Worm (Caenorhabditis elegans): ENCODE measurements around the gene srj-27.
A peak's percentile ranks its signal among the peaks of the same experiment; 100 is the strongest.
"Not testable (repeated sequence)": the region's sequence is repeated elsewhere in the genome, so short reads cannot be mapped to it uniquely, and the experiment has no call there.

srj-27 gene

ce11 chrV:15133812-15134211, 6.5 kb upstream of the srj-27 start:
- TF ChIP-seq ceh-28 (tag; optimal IDR thresholded peaks at IDR 0.05) (no peak), pqm-1 (tag; optimal IDR thresholded peaks at IDR 0.05) (peak; percentile 47), nhr-76 (tag; optimal IDR thresholded peaks at IDR 0.05) (no peak), sea-2 (GFP tag; optimal IDR thresholded peaks at IDR 0.05) (no peak), ceh-82 (tag; optimal IDR thresholded peaks at IDR 0.05) (no peak), jun-1 (tag; optimal IDR thresholded peaks at IDR 0.05) (no peak), elt-2 (tag; optimal IDR thresholded peaks at IDR 0.05) (peak; percentile 62), nfya-1 (tag; optimal IDR thresholded peaks at IDR 0.05; ENCODE audit: insufficient read depth) (no peak), hmg-11 (tag; optimal IDR thresholded peaks at IDR 0.05) (no peak), eor-1 (tag; optimal IDR thresholded peaks at IDR 0.05) (no peak), nhr-23 (tag; optimal IDR thresholded peaks at IDR 0.05) (no peak), elt-1 (tag; optimal IDR thresholded peaks at IDR 0.05) (no peak), elt-3 (tag; optimal IDR thresholded peaks at IDR 0.05) (no peak)

DNA sequence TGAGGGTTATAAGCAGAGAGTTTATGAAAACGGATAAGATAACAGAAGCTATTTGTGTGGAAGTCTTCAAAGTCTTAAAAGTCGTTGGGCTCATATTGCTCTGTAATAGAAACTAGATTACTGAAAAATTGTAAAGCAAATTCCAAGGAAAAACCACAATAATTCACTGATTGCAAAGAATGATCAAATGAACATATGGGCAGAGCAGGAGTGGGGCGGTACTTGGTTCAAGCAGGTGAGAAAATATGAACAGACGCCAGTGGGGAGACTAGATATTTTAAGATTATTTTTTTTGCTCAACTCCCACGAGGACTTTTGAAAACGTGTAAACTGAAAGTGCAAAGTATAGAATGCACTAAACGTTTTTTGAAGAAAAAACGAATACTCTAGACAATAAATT, 5.1 kb upstream of the srj-27 start, which contains the start of gene str-171:
TSS of gene str-171 (minus strand) at position 101 of the 400 bp plus-strand sequence.
- TF ChIP-seq egl-27 (tag; optimal IDR thresholded peaks at IDR 0.05) (no peak), nhr-23 (tag; optimal IDR thresholded peaks at IDR 0.05) (no peak), aly-2 (tag; optimal IDR thresholded peaks at IDR 0.05) (no peak), ceh-82 (tag; optimal IDR thresholded peaks at IDR 0.05) (no peak), R02D3.7 (tag; optimal IDR thresholded peaks at IDR 0.05) (no peak), tbx-2 (tag; optimal IDR thresholded peaks at IDR 0.05) (no peak), nhr-25 (tag; optimal IDR thresholded peaks at IDR 0.05) (no peak), ceh-9 (tag; optimal IDR thresholded peaks at IDR 0.05) (no peak), nhr-43 (tag; optimal IDR thresholded peaks at IDR 0.05; ENCODE audit: poor library complexity, severe bottlenecking) (no peak), fos-1 (tag; optimal IDR thresholded peaks at IDR 0.05) (no peak), hmg-11 (tag; optimal IDR thresholded peaks at IDR 0.05) (no peak), snpc-4 (tag; optimal IDR thresholded peaks at IDR 0.05) (no peak), jun-1 (tag; optimal IDR thresholded peaks at IDR 0.05) (no peak)

DNA sequence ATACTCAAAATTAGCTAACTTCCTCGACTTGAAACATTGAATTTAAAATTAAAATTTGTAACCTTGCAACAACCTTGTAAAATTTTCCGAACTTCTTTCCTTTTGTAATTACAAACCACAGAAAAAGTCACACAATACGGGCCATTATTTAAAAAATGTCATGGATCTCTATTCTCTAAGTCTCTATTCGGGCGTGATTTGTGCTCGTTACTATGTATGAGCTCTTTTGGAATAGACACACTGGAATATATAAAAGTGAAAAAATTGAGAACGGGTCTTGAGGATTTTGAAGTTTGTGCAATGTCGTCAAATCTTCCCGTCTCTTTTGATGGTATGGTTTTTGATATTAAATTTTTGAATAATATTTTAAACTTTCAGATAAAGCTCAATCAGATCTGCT, 642 bp upstream of the srj-27 start, which contains the start of gene srr-7:
TSS of gene srr-7 (plus strand) at position 301 of the 400 bp plus-strand sequence.
- TF ChIP-seq lsy-12 (tag; optimal IDR thresholded peaks at IDR 0.05) (no peak), eor-1 (tag; optimal IDR thresholded peaks at IDR 0.05) (no peak), ceh-16 (tag; optimal IDR thresholded peaks at IDR 0.05) (no peak), egl-27 (tag; optimal IDR thresholded peaks at IDR 0.05) (no peak), unc-62 (GFP tag; optimal IDR thresholded peaks at IDR 0.05) (no peak), nhr-43 (tag; optimal IDR thresholded peaks at IDR 0.05; ENCODE audit: poor library complexity, severe bottlenecking) (no peak)

DNA sequence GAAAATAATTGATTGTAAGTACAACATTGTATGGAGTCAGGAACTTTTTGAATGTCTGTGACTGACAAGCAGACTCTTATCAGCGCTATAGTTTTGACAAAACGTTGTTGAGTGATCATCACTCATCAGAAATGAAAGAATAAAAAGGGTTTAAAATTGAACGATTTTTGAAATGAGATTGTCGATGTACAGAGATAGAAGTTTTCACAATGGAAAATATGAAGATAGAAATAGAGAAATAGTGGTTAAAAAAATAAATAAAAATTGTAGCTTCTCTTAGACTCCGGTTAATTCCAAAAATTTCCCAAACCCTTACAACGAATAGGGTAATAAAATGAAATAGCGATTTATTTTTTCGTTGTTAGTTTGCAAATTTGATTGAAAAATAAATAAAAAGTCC, 2.2 kb downstream of the srj-27 start, which contains the start of gene ugt-30:
TSS of gene ugt-30 (minus strand) at position 101 of the 400 bp plus-strand sequence.
- TF ChIP-seq elt-3, mdl-1, nhr-237 (tag; optimal IDR thresholded peaks at IDR 0.05): not testable (repeated sequence)

- TF ChIP-seq ceh-82 (tag; optimal IDR thresholded peaks at IDR 0.05): no peak
- TF ChIP-seq mml-1 (tag; optimal IDR thresholded peaks at IDR 0.05): no peak
- TF ChIP-seq ZK546.5 (tag; optimal IDR thresholded peaks at IDR 0.05): no peak
- TF ChIP-seq mdl-1 (tag; optimal IDR thresholded peaks at IDR 0.05): no peak
- TF ChIP-seq R02D3.7 (tag; optimal IDR thresholded peaks at IDR 0.05): no peak
- no peak for TF ChIP-seq nhr-11 (tag; optimal IDR thresholded peaks at IDR 0.05)
- no peak for TF ChIP-seq pha-4 (tag; optimal IDR thresholded peaks at IDR 0.05)
- TF ChIP-seq egl-5 (tag; optimal IDR thresholded peaks at IDR 0.05): no peak
- no peak for TF ChIP-seq elt-3 (tag; optimal IDR thresholded peaks at IDR 0.05)
- TF ChIP-seq nhr-237 (tag; optimal IDR thresholded peaks at IDR 0.05): no peak
These were observed 7.8 kb downstream of the srj-27 start, which contains the start of gene flor-1 for ce11 chrV:15119517-15119916. flor-1 (minus strand) TSS chrV:15119617.

DNA sequence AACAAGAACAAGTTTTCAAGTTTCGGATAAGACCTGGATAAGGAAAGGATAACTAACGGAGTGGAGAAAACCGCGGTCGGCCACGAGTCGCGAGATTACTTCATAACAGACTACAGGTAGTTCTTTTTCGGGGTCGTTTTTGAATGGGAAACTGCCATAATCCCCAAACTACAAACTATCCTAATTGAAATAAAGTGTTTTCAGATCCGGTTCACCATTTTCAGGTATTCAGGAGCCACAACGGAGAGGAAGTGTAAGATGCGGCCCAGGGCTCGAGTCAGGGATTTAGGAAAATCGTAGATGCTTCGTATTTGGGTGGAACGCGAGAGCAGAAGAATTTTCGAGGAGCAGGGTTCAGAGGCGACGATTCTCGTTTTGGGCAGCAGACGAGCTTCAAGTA, 11.3 kb downstream of the srj-27 start, which contains the start of gene T01G5.8:
TSS of gene T01G5.8 (plus strand) at position 301 of the 400 bp plus-strand sequence.
- not testable (repeated sequence) for TF ChIP-seq fkh-2, unc-39, nhr-25 (tag; optimal IDR thresholded peaks at IDR 0.05)
